Worm (Caenorhabditis elegans) whole organism, mixed stage, embryonic: Measurements from ENCODE around the gene F49F1.7.

Source experiments
- elt-1 ChIP-seq: sonication (generic microtip); optimal IDR thresholded peaks from 2 replicates; lab custom pipeline; 2017; ENCODE audit warnings: missing genetic modification characterization, mild to moderate bottlenecking, missing compliant biosample characterization, antibody characterized with exemption, moderate library complexity, borderline replicate concordance; ENCODE audit not compliant: insufficient read depth
- snpc-4 ChIP-seq: fragments of 150-350 bp; optimal IDR thresholded peaks from 2 replicates; lab custom pipeline; 2014; ENCODE audit warnings: missing biosample characterization, missing genetic modification characterization
- sptf-1 ChIP-seq: sonication (generic microtip); optimal IDR thresholded peaks from 2 replicates; lab custom pipeline; 2017; ENCODE audit warnings: mild to moderate bottlenecking, missing genetic modification characterization, moderate library complexity, missing compliant biosample characterization
- unc-62 ChIP-seq: fragments of 150-350 bp; optimal IDR thresholded peaks from 2 replicates; lab custom pipeline; 2014; ENCODE audit warnings: missing biosample characterization, missing genetic modification reagents, missing genetic modification characterization

DNA sequence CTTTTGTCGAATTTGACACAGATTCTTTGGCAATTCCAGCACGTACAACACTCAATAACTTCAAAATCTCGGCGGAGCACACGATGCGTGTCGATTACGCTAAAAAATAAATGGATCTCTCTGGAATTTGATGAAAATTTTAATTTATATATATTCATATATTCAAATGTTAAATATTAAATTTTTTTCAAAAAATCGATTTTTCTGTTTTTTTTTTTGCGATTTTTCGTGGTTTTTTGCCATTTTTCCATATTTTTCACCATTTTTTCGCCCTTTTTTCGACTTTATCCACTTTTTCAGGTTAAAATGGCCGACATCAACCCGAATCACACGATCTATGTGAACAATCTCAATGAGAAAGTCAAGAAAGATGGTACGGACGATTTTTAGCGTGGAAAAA lies 48.2 kb upstream of the F49F1.7 start, which contains the start of gene rnp-3:
- TF ChIP-seq sptf-1 (tag; lab: Kevin White, UChicago) (no peak), snpc-4 (tag; lab: Kevin White, UChicago) (no peak), elt-1 (tag; lab: Kevin White, UChicago) (no peak), unc-62 (GFP tag; lab: Kevin White, UChicago) (no peak)
